Worm (Caenorhabditis elegans): ENCODE results near the gene F15B9.11.
A peak's percentile ranks its signal among the peaks of the same experiment; 100 is the strongest.

Gene F15B9.11

ce11 chrV:12992891-12993290 lies at the start of gene F15B9.11, which contains the start of gene dsl-7:
TSS of gene F15B9.11 (minus strand) at chrV:12992895.
TSS of gene dsl-7 (plus strand) at chrV:12993150.
- TF ChIP-seq hmbx-1 (tag; optimal IDR thresholded peaks at IDR 0.05) (no peak), tbx-11 (GFP tag; IDR thresholded peaks at IDR 0.05) (no peak), ceh-36 (tag; optimal IDR thresholded peaks at IDR 0.05) (no peak), hmg-4 (GFP tag; optimal IDR thresholded peaks at IDR 0.05) (no peak), tra-4 (tag; optimal IDR thresholded peaks at IDR 0.05) (no peak), ama-1 (optimal IDR thresholded peaks at IDR 0.05) (no peak), flt-1 (GFP tag; IDR thresholded peaks at IDR 0.05) (no peak), B0310.2 (tag; optimal IDR thresholded peaks at IDR 0.05) (no peak), ceh-13 (GFP tag; optimal IDR thresholded peaks at IDR 0.05) (no peak), ets-7 (tag; optimal IDR thresholded peaks at IDR 0.05) (no peak), pes-1 (GFP tag; IDR thresholded peaks at IDR 0.05) (no peak), tbx-37 (GFP tag; conservative IDR thresholded peaks at IDR 0.05) (no peak), F13C5.2 (tag; optimal IDR thresholded peaks at IDR 0.05) (no peak)

ce11 chrV:13041666-13042065 lies 49.0 kb upstream of the F15B9.11 start, which contains the start of gene scyl-1:
TSS of gene scyl-1 (minus strand) at chrV:13041721.
- TF ChIP-seq flt-1 (GFP tag; IDR thresholded peaks at IDR 0.05) (peak; percentile 31; the same call in 1 of the 2 replicates), F13C5.2 (tag; optimal IDR thresholded peaks at IDR 0.05) (peak; percentile 11), ama-1 (optimal IDR thresholded peaks at IDR 0.05) (no peak), tbx-37 (GFP tag; conservative IDR thresholded peaks at IDR 0.05) (0 out of 2 replicates have a peak, but pooled peaks have one; percentile 16)

ce11 chrV:13036466-13036865 lies 43.8 kb upstream of the F15B9.11 start, which contains the start of gene W07G4.2:
TSS of gene W07G4.2 (minus strand) at chrV:13036566.
- TF ChIP-seq aly-1 (tag; optimal IDR thresholded peaks at IDR 0.05) (no peak), hnd-1 (tag; optimal IDR thresholded peaks at IDR 0.05) (no peak), pes-1 (GFP tag; IDR thresholded peaks at IDR 0.05) (no peak), hmg-4 (GFP tag; optimal IDR thresholded peaks at IDR 0.05) (no peak), flt-1 (GFP tag; IDR thresholded peaks at IDR 0.05) (no peak), scrt-1 (GFP tag; IDR thresholded peaks at IDR 0.05) (no peak)

- TF ChIP-seq tbx-11 (GFP tag; IDR thresholded peaks at IDR 0.05) (no peak), sea-1 (GFP tag; conservative IDR thresholded peaks at IDR 0.05) (no peak), pes-1 (GFP tag; IDR thresholded peaks at IDR 0.05) (no peak), F13C5.2 (tag; optimal IDR thresholded peaks at IDR 0.05) (no peak), aly-1 (tag; optimal IDR thresholded peaks at IDR 0.05) (no peak), scrt-1 (GFP tag; IDR thresholded peaks at IDR 0.05) (no peak), B0310.2 (tag; optimal IDR thresholded peaks at IDR 0.05) (no peak), flt-1 (GFP tag; IDR thresholded peaks at IDR 0.05) (no peak), ceh-36 (tag; optimal IDR thresholded peaks at IDR 0.05) (no peak), tbx-37 (GFP tag; conservative IDR thresholded peaks at IDR 0.05) (no peak), ets-7 (tag; optimal IDR thresholded peaks at IDR 0.05) (no peak), tra-4 (tag; optimal IDR thresholded peaks at IDR 0.05) (no peak), ama-1 (optimal IDR thresholded peaks at IDR 0.05) (no peak), hmg-4 (GFP tag; optimal IDR thresholded peaks at IDR 0.05) (no peak), hmbx-1 (tag; optimal IDR thresholded peaks at IDR 0.05) (no peak), hnd-1 (tag; optimal IDR thresholded peaks at IDR 0.05) (no peak)
These were observed 41.9 kb upstream of the F15B9.11 start, which contains the start of gene W07G4.7 for ce11 chrV:13034604-13035003. TSS of gene W07G4.7 (minus strand) at chrV:13034704.

DNA sequence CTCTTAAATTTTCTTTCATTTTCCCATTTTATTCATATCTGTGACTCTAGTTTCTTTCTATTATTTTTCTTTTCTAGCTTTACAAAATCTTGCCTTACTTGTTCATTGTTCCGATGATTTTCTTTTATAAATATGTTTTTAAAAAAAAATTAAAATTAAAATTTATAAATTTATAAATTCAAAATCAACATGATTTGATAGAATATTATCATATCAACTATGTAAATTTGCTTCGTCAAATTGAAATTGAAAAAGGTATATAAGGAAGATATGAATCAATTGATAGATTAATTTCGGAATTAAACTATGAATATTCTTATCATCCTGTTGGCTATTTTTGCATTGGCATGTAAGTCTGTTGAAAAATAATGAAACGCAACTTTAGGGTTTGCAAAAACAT lies 40.5 kb upstream of the F15B9.11 start, which contains the start of gene W07G4.1:
Gene W07G4.1 (plus strand): TSS at position 301 of the 400 bp plus-strand sequence.
- no peak for TF ChIP-seq sea-1 (GFP tag; conservative IDR thresholded peaks at IDR 0.05)
- TF ChIP-seq B0310.2 (tag; optimal IDR thresholded peaks at IDR 0.05) = no peak
- no peak for TF ChIP-seq tbx-11 (GFP tag; IDR thresholded peaks at IDR 0.05)
- TF ChIP-seq pes-1 (GFP tag; IDR thresholded peaks at IDR 0.05) = no peak
- TF ChIP-seq flt-1 (GFP tag; IDR thresholded peaks at IDR 0.05) = no peak
- no peak for TF ChIP-seq hmbx-1 (tag; optimal IDR thresholded peaks at IDR 0.05)
- no peak for TF ChIP-seq hnd-1 (tag; optimal IDR thresholded peaks at IDR 0.05)
- TF ChIP-seq F13C5.2 (tag; optimal IDR thresholded peaks at IDR 0.05) = no peak
- TF ChIP-seq ceh-36 (tag; optimal IDR thresholded peaks at IDR 0.05) = no peak
- TF ChIP-seq hmg-4 (GFP tag; optimal IDR thresholded peaks at IDR 0.05) = no peak
- no peak for TF ChIP-seq ama-1 (optimal IDR thresholded peaks at IDR 0.05)
- TF ChIP-seq scrt-1 (GFP tag; IDR thresholded peaks at IDR 0.05) = no peak

DNA sequence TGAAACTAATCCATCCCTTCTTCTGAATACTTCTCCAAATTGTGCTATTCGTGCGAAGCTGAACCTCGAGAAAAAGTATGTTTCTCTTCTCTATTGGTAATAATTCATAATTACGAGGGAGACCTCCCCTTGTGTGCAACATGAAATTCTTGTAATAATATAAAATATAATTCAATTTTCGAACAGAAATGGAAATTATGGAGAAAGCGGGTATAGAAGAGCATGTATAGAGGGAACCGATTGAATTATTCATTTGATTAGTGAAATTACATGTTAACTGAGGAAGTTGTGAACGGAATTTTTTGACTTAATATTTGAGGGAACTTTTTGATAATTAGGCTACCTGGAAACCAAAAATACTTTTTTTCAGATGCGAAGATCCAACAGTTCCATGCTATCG lies 36.2 kb upstream of the F15B9.11 start:
- TF ChIP-seq ets-7 (tag; optimal IDR thresholded peaks at IDR 0.05) (no peak), tbx-11 (GFP tag; IDR thresholded peaks at IDR 0.05) (no peak), hnd-1 (tag; optimal IDR thresholded peaks at IDR 0.05) (no peak), sea-1 (GFP tag; conservative IDR thresholded peaks at IDR 0.05) (no peak), flt-1 (GFP tag; IDR thresholded peaks at IDR 0.05) (no peak), ceh-13 (GFP tag; optimal IDR thresholded peaks at IDR 0.05) (no peak), ceh-36 (tag; optimal IDR thresholded peaks at IDR 0.05) (no peak), tra-4 (tag; optimal IDR thresholded peaks at IDR 0.05) (no peak), hmg-4 (GFP tag; optimal IDR thresholded peaks at IDR 0.05) (no peak), pes-1 (GFP tag; IDR thresholded peaks at IDR 0.05) (no peak), scrt-1 (GFP tag; IDR thresholded peaks at IDR 0.05) (no peak), B0310.2 (tag; optimal IDR thresholded peaks at IDR 0.05) (no peak), aly-1 (tag; optimal IDR thresholded peaks at IDR 0.05) (no peak), hmbx-1 (tag; optimal IDR thresholded peaks at IDR 0.05) (no peak), F13C5.2 (tag; optimal IDR thresholded peaks at IDR 0.05) (no peak)

ce11 chrV:13026631-13027299 lies 34.1 kb upstream of the F15B9.11 start:
- TF ChIP-seq scrt-1 (GFP tag; IDR thresholded peaks at IDR 0.05) (no peak), ceh-13 (GFP tag; optimal IDR thresholded peaks at IDR 0.05) (no peak), tbx-37 (GFP tag; conservative IDR thresholded peaks at IDR 0.05) (no peak), pes-1 (GFP tag; IDR thresholded peaks at IDR 0.05) (no peak), ets-7 (tag; optimal IDR thresholded peaks at IDR 0.05) (no peak), ceh-36 (tag; optimal IDR thresholded peaks at IDR 0.05) (no peak), flt-1 (GFP tag; IDR thresholded peaks at IDR 0.05) (no peak), B0310.2 (tag; optimal IDR thresholded peaks at IDR 0.05) (no peak), tbx-11 (GFP tag; IDR thresholded peaks at IDR 0.05) (no peak), sea-1 (GFP tag; conservative IDR thresholded peaks at IDR 0.05) (no peak), ama-1 (optimal IDR thresholded peaks at IDR 0.05) (no peak), tra-4 (tag; optimal IDR thresholded peaks at IDR 0.05) (no peak), hmg-4 (GFP tag; optimal IDR thresholded peaks at IDR 0.05) (no peak), hmbx-1 (tag; optimal IDR thresholded peaks at IDR 0.05) (no peak)
